Fruit fly (Drosophila melanogaster) whole organism, embryonic: ENCODE data around the gene Sodh2.

Source experiments
- Abd-B ChIP-seq: fragments of 200-800 bp; sonication (Bioruptor generic); optimal IDR thresholded peaks from 2 replicates; lab custom pipeline; 2018; ENCODE audit warnings: missing biosample characterization, mild to moderate bottlenecking, missing genetic modification characterization, moderate library complexity
- C15 ChIP-seq: fragments of 200-800 bp; sonication (Bioruptor generic); IDR thresholded peaks from 3 replicates; pipeline ENCODE4 v1.3.6; 2022; ENCODE audit warnings: missing biosample characterization, missing genetic modification characterization
- CG10462 ChIP-seq: fragments of 200-800 bp; sonication (Bioruptor generic); optimal IDR thresholded peaks from 2 replicates; lab custom pipeline; 2016; ENCODE audit warnings: missing biosample characterization, missing genetic modification characterization
- CG11456 ChIP-seq: fragments of 200-800 bp; sonication (Bioruptor generic); IDR thresholded peaks from 3 replicates; pipeline ENCODE4 v1.3.6; 2022; ENCODE audit warnings: missing biosample characterization, missing genetic modification characterization
- CG11504 ChIP-seq: fragments of 200-800 bp; sonication (Bioruptor generic); optimal IDR thresholded peaks from 3 replicates; lab custom pipeline; 2019; ENCODE audit warnings: missing biosample characterization, mild to moderate bottlenecking, missing genetic modification characterization, moderate library complexity
- CG13624 ChIP-seq: fragments of 200-800 bp; sonication (Bioruptor generic); optimal IDR thresholded peaks from 2 replicates; lab custom pipeline; 2016; ENCODE audit warnings: missing biosample characterization, missing genetic modification characterization
- CG13775 ChIP-seq: fragments of 200-800 bp; sonication (Bioruptor generic); optimal IDR thresholded peaks from 3 replicates; lab custom pipeline; 2017; ENCODE audit warnings: missing biosample characterization, mild to moderate bottlenecking, missing genetic modification characterization
- CG1602 ChIP-seq: fragments of 200-800 bp; sonication (Bioruptor generic); optimal IDR thresholded peaks from 3 replicates; lab custom pipeline; 2016; ENCODE audit warnings: missing biosample characterization, missing genetic modification characterization
- CG16813 ChIP-seq: fragments of 200-800 bp; sonication (Bioruptor generic); IDR thresholded peaks from 3 replicates; pipeline ENCODE4 v1.3.6; 2022; ENCODE audit warnings: missing biosample characterization, missing genetic modification characterization; ENCODE audit not compliant: partially characterized antibody
- CG17328 ChIP-seq: fragments of 200-800 bp; sonication (Bioruptor generic); IDR thresholded peaks from 2 replicates; pipeline ENCODE4 v1.3.6; 2022; ENCODE audit warnings: missing biosample characterization, missing genetic modification characterization
- CG17385 ChIP-seq: fragments of 200-800 bp; sonication (Bioruptor generic); optimal IDR thresholded peaks from 3 replicates; lab custom pipeline; 2018; ENCODE audit warnings: missing biosample characterization, mild to moderate bottlenecking, missing genetic modification characterization
- CG2199 ChIP-seq: fragments of 200-800 bp; sonication (Bioruptor generic); IDR thresholded peaks from 3 replicates; pipeline ENCODE4 v1.3.6; 2022; ENCODE audit warnings: missing biosample characterization, missing genetic modification characterization
- CG2202 ChIP-seq: fragments of 200-800 bp; sonication (Bioruptor generic); optimal IDR thresholded peaks from 2 replicates; lab custom pipeline; 2018; ENCODE audit warnings: missing biosample characterization, mild to moderate bottlenecking, missing genetic modification characterization
- CG2712 ChIP-seq: fragments of 200-800 bp; optimal IDR thresholded peaks from 3 replicates; lab custom pipeline; 2019; ENCODE audit warnings: missing biosample characterization, mild to moderate bottlenecking, missing genetic modification characterization, moderate library complexity
- CG42726 ChIP-seq: fragments of 200-800 bp; sonication (Bioruptor generic); IDR thresholded peaks from 2 replicates; pipeline ENCODE4 v1.3.6; 2022; ENCODE audit warnings: missing biosample characterization, missing genetic modification characterization; ENCODE audit not compliant: partially characterized antibody
- CG5245 ChIP-seq: fragments of 200-800 bp; sonication (Bioruptor generic); optimal IDR thresholded peaks from 3 replicates; lab custom pipeline; 2016; ENCODE audit warnings: missing biosample characterization, missing genetic modification characterization
- CG7271 ChIP-seq: fragments of 200-800 bp; sonication (Bioruptor generic); optimal IDR thresholded peaks from 2 replicates; lab custom pipeline; 2018; ENCODE audit warnings: missing biosample characterization, mild to moderate bottlenecking, missing genetic modification characterization, moderate library complexity
- Deaf1 ChIP-seq: fragments of 200-800 bp; optimal IDR thresholded peaks from 3 replicates; lab custom pipeline; 2019; ENCODE audit warnings: missing biosample characterization, mild to moderate bottlenecking, missing genetic modification characterization, moderate library complexity
- Dek ChIP-seq: fragments of 200-800 bp; sonication (Bioruptor generic); optimal IDR thresholded peaks from 3 replicates; lab custom pipeline; 2019; ENCODE audit warnings: missing biosample characterization, mild to moderate bottlenecking, missing genetic modification characterization, moderate library complexity
- ERR ChIP-seq: fragments of 200-800 bp; sonication (Bioruptor generic); optimal IDR thresholded peaks from 2 replicates; lab custom pipeline; 2016; ENCODE audit warnings: missing biosample characterization, missing genetic modification characterization
- Ets65A ChIP-seq: fragments of 200-800 bp; sonication (Bioruptor generic); peaks from one replicate; lab custom pipeline; 2016; ENCODE audit warnings: missing biosample characterization, missing genetic modification characterization
- H2.0 ChIP-seq: fragments of 200-800 bp; sonication (Bioruptor generic); IDR thresholded peaks from 2 replicates; pipeline ENCODE4 v1.3.6; 2022; ENCODE audit warnings: missing biosample characterization, missing genetic modification characterization
- HLH4C ChIP-seq: fragments of 200-800 bp; sonication (Bioruptor generic); IDR thresholded peaks from 3 replicates; pipeline ENCODE4 v1.3.6; 2022; ENCODE audit warnings: missing biosample characterization, missing genetic modification characterization; ENCODE audit not compliant: partially characterized antibody
- MBD-R2 ChIP-seq: fragments of 200-800 bp; sonication (Bioruptor generic); IDR thresholded peaks from 2 replicates; pipeline ENCODE4 v1.3.6; 2022; ENCODE audit warnings: missing biosample characterization, missing genetic modification characterization
- Optix ChIP-seq: fragments of 200-800 bp; sonication (Bioruptor generic); IDR thresholded peaks from 3 replicates; pipeline ENCODE4 v1.3.6; 2022; ENCODE audit warnings: missing biosample characterization, missing genetic modification characterization
- PHDP ChIP-seq: fragments of 200-800 bp; sonication (Bioruptor generic); optimal IDR thresholded peaks from 3 replicates; lab custom pipeline; 2018; ENCODE audit warnings: missing biosample characterization, mild to moderate bottlenecking, missing genetic modification characterization, moderate library complexity
- Xbp1 ChIP-seq: fragments of 200-800 bp; sonication (Bioruptor generic); optimal IDR thresholded peaks from 3 replicates; lab custom pipeline; 2016; ENCODE audit warnings: missing biosample characterization, mild to moderate bottlenecking, missing genetic modification characterization
- bab2 ChIP-seq: fragments of 200-800 bp; sonication (Bioruptor generic); optimal IDR thresholded peaks from 2 replicates; lab custom pipeline; 2016; ENCODE audit warnings: missing biosample characterization, missing genetic modification characterization
- bcd ChIP-seq: fragments of 200-800 bp; sonication (Bioruptor generic); optimal IDR thresholded peaks from 2 replicates; lab custom pipeline; 2017; ENCODE audit warnings: missing biosample characterization, mild to moderate bottlenecking, missing genetic modification characterization
- chinmo ChIP-seq: fragments of 200-800 bp; sonication (Bioruptor generic); IDR thresholded peaks from 4 replicates; pipeline ENCODE4 v1.3.6; 2022; ENCODE audit warnings: missing biosample characterization, missing genetic modification characterization; ENCODE audit not compliant: partially characterized antibody
- chm ChIP-seq: fragments of 200-800 bp; sonication (Bioruptor generic); IDR thresholded peaks from 2 replicates; pipeline ENCODE4 v1.3.6; 2022; ENCODE audit warnings: missing biosample characterization, missing genetic modification characterization
- crp ChIP-seq, 2 experiments: fragments of 200-800 bp; sonication (Bioruptor generic); optimal IDR thresholded peaks; 2 replicates in 1 of 2; 3 replicates in 1 of 2; lab custom pipeline; 2017; ENCODE audit warnings: missing biosample characterization in 2 of 2, missing genetic modification characterization in 2 of 2, mild to moderate bottlenecking in 1 of 2, moderate library complexity in 1 of 2
- da ChIP-seq: fragments of 200-800 bp; sonication (Bioruptor generic); optimal IDR thresholded peaks from 2 replicates; lab custom pipeline; 2016; ENCODE audit warnings: missing biosample characterization, missing genetic modification characterization
- dysf ChIP-seq: fragments of 200-800 bp; sonication (Bioruptor generic); IDR thresholded peaks from 3 replicates; pipeline ENCODE4 v1.3.6; 2022; ENCODE audit warnings: missing biosample characterization, missing genetic modification characterization
- fd3F ChIP-seq: fragments of 200-800 bp; sonication (Bioruptor generic); optimal IDR thresholded peaks from 2 replicates; lab custom pipeline; 2018; ENCODE audit warnings: missing biosample characterization, mild to moderate bottlenecking, missing genetic modification characterization, moderate library complexity
- grau ChIP-seq: fragments of 200-800 bp; optimal IDR thresholded peaks from 3 replicates; lab custom pipeline; 2019; ENCODE audit warnings: missing biosample characterization, mild to moderate bottlenecking, missing genetic modification characterization, moderate library complexity
- her ChIP-seq: fragments of 200-800 bp; sonication (Bioruptor generic); optimal IDR thresholded peaks from 2 replicates; lab custom pipeline; 2016; ENCODE audit warnings: missing biosample characterization, missing genetic modification characterization
- inv ChIP-seq: fragments of 200-800 bp; sonication (Bioruptor generic); IDR thresholded peaks from 2 replicates; pipeline ENCODE4 v1.3.6; 2022; ENCODE audit warnings: missing biosample characterization, missing genetic modification characterization; ENCODE audit not compliant: partially characterized antibody
- klu ChIP-seq: fragments of 200-800 bp; sonication (Bioruptor generic); IDR thresholded peaks from 2 replicates; pipeline ENCODE4 v1.3.6; 2022; ENCODE audit warnings: missing biosample characterization, missing genetic modification characterization
- nom ChIP-seq: fragments of 200-800 bp; sonication (Bioruptor generic); optimal IDR thresholded peaks from 2 replicates; lab custom pipeline; 2017; ENCODE audit warnings: missing biosample characterization, missing genetic modification characterization, mild to moderate bottlenecking, moderate library complexity, missing genetic modification reagents
- onecut ChIP-seq: fragments of 200-800 bp; sonication (Bioruptor generic); IDR thresholded peaks from 2 replicates; pipeline ENCODE4 v1.3.6; 2022; ENCODE audit warnings: missing biosample characterization, missing genetic modification characterization
- pan ChIP-seq, 4 experiments: fragments of >200 bp in 3 of 4; fragments of 200-800 bp in 1 of 4; sonication (Bioruptor generic) in 1 of 4; optimal IDR thresholded peaks in 3 of 4; IDR thresholded peaks in 1 of 4; 2 replicates each; pipeline versions ENCODE4 v1.3.6 to Lab custom; 2017 to 2022; ENCODE audit warnings: missing biosample characterization in 2 of 4, missing genetic modification characterization in 2 of 4, mixed read lengths in 1 of 4
- shn ChIP-seq: fragments of 200-800 bp; sonication (Bioruptor generic); optimal IDR thresholded peaks from 3 replicates; lab custom pipeline; 2016; ENCODE audit warnings: missing biosample characterization, missing genetic modification characterization
- slou ChIP-seq: fragments of 200-800 bp; sonication (Bioruptor generic); optimal IDR thresholded peaks from 3 replicates; lab custom pipeline; 2016; ENCODE audit warnings: missing biosample characterization, missing genetic modification characterization
- ttk ChIP-seq: fragments of 200-800 bp; sonication (Bioruptor generic); IDR thresholded peaks from 2 replicates; pipeline ENCODE4 v2.1.2; 2022; ENCODE audit warnings: missing biosample characterization, missing genetic modification characterization
- vnd ChIP-seq: fragments of 200-800 bp; sonication (Bioruptor generic); IDR thresholded peaks from 3 replicates; pipeline ENCODE4 v1.3.6; 2022; ENCODE audit warnings: missing biosample characterization, missing genetic modification characterization; ENCODE audit not compliant: partially characterized antibody
- vvl ChIP-seq: fragments of 200-800 bp; sonication (Bioruptor generic); IDR thresholded peaks from 2 replicates; pipeline ENCODE4 v1.3.6; 2022; ENCODE audit warnings: missing biosample characterization, missing genetic modification characterization
- wdn ChIP-seq: fragments of 200-800 bp; sonication (Bioruptor generic); IDR thresholded peaks from 2 replicates; pipeline ENCODE4 v1.3.6; 2022; ENCODE audit warnings: missing biosample characterization, missing genetic modification characterization

The Sodh2 gene

dm6 chr3R:10852232-10852774, 23.9 kb upstream of the Sodh2 start, which contains the start of gene CG4565 (continued):
- TF ChIP-seq pan (optimal IDR thresholded peaks at IDR 0.05; lab: Kevin White, UChicago) (no peak), pan (GFP tag; optimal IDR thresholded peaks at IDR 0.05 in 1 of 2, IDR thresholded peaks at IDR 0.05 in 1 of 2) (no peak), Ets65A (GFP tag; lab: Kevin White, UChicago) (no peak), CG2199 (GFP tag; lab: Robert Waterston, UW) (no peak), CG2202 (tag; lab: Kevin White, UChicago) (no peak), CG11456 (GFP tag; lab: Robert Waterston, UW) (no peak), CG10462 (no peak), CG17385 (GFP tag; lab: Kevin White, UChicago) (no peak), CG13624 (no peak), Xbp1 (no peak), Abd-B (GFP tag; lab: Kevin White, UChicago) (no peak)

dm6 chr3R:10854243-10854874, 21.8 kb upstream of the Sodh2 start, which contains the start of the genes CG6567 and CG4511:
TSS of gene CG6567 (minus strand) at chr3R:10854451.
TSS of gene CG4511 (plus strand) at chr3R:10854501.
- TF ChIP-seq inv (GFP tag; lab: Robert Waterston, UW) (no peak), onecut (GFP tag; lab: Robert Waterston, UW) (no peak), HLH4C (no peak), fd3F (GFP tag; lab: Kevin White, UChicago) (no peak), wdn (GFP tag; lab: Robert Waterston, UW) (no peak), slou (GFP tag; lab: Kevin White, UChicago) (no peak), grau (no peak), her (GFP tag; lab: Kevin White, UChicago) (no peak), pan (optimal IDR thresholded peaks at IDR 0.05; lab: Kevin White, UChicago) (no peak), pan (GFP tag; optimal IDR thresholded peaks at IDR 0.05 in 1 of 2, IDR thresholded peaks at IDR 0.05 in 1 of 2) (no peak), CG2712 (tag; lab: Kevin White, UChicago) (no peak), CG1602 (GFP tag; lab: Kevin White, UChicago) (no peak), CG16813 (GFP tag; lab: Robert Waterston, UW) (no peak), ttk (GFP tag; lab: Robert Waterston, UW) (no peak), vvl (GFP tag; lab: Robert Waterston, UW) (no peak), CG42726 (GFP tag; lab: Robert Waterston, UW) (no peak), klu (no peak), bab2 (GFP tag; lab: Kevin White, UChicago) (no peak), bcd (no peak), H2.0 (GFP tag; lab: Robert Waterston, UW) (no peak), shn (GFP tag; lab: Kevin White, UChicago) (no peak), ERR (GFP tag; lab: Kevin White, UChicago) (no peak), CG11504 (no peak), CG17328 (GFP tag; lab: Robert Waterston, UW) (no peak), C15 (GFP tag; lab: Robert Waterston, UW) (no peak), PHDP (tag; lab: Kevin White, UChicago) (no peak), da (GFP tag; lab: Kevin White, UChicago) (no peak), Deaf1 (tag; lab: Kevin White, UChicago) (no peak), chm (GFP tag; lab: Robert Waterston, UW) (no peak), nom (GFP tag; lab: Kevin White, UChicago) (no peak), CG5245 (no peak), Xbp1 (no peak), Dek (tag; lab: Kevin White, UChicago) (no peak), vnd (no peak), MBD-R2 (GFP tag; lab: Robert Waterston, UW) (peak; percentile 95), CG7271 (tag; lab: Kevin White, UChicago) (no peak), chinmo (no peak), dysf (GFP tag; lab: Robert Waterston, UW) (no peak), Optix (GFP tag; lab: Robert Waterston, UW) (no peak), crp (GFP tag; optimal IDR thresholded peaks at IDR 0.05; lab: Kevin White, UChicago) (peak; percentile 56 to 95), CG13775 (GFP tag; lab: Kevin White, UChicago) (peak; percentile 4)
